Fruit fly (Drosophila melanogaster) Kc167 (cell line): ENCODE results near the gene HisCl1.

Experiments used
- Myc ChIP-seq: fragments of >200 bp; optimal IDR thresholded peaks from 2 replicates; lab custom pipeline; 2017; ENCODE audit warnings: missing external identifiers
- Sin3A ChIP-seq: fragments of >200 bp; optimal IDR thresholded peaks from 2 replicates; lab custom pipeline; 2018; ENCODE audit warnings: missing external identifiers
- h ChIP-seq: fragments of >200 bp; optimal IDR thresholded peaks from 3 replicates; lab custom pipeline; 2018; ENCODE audit warnings: missing external identifiers
- insv ChIP-seq: fragments of >200 bp; optimal IDR thresholded peaks from 3 replicates; lab custom pipeline; 2018; ENCODE audit warnings: missing external identifiers
- psq ChIP-seq: fragments of >200 bp; optimal IDR thresholded peaks from 2 replicates; lab custom pipeline; 2017; ENCODE audit warnings: missing external identifiers
- ttk ChIP-seq: sonication (Bioruptor generic); optimal IDR thresholded peaks from 2 replicates; lab custom pipeline; 2017; ENCODE audit warnings: missing external identifiers

The HisCl1 gene

dm6 chr3R:11776068-11776767 lies 10.8 kb upstream of the HisCl1 start:
- no peak for TF ChIP-seq psq (lab: Kevin White, UChicago)
- no peak for TF ChIP-seq Myc (lab: Kevin White, UChicago)
- TF ChIP-seq insv (lab: Kevin White, UChicago) = no peak

- TF ChIP-seq Sin3A = no peak
- TF ChIP-seq h = no peak
- no peak for TF ChIP-seq insv (lab: Kevin White, UChicago)
- no peak for TF ChIP-seq Myc (lab: Kevin White, UChicago)
- TF ChIP-seq ttk (lab: Kevin White, UChicago) = no peak
- no peak for TF ChIP-seq psq (lab: Kevin White, UChicago)
Observed at dm6 chr3R:11777058-11777457, 9.9 kb upstream of the HisCl1 start.

- TF ChIP-seq ttk (lab: Kevin White, UChicago) (no peak), insv (lab: Kevin White, UChicago) (no peak), h (no peak), psq (lab: Kevin White, UChicago) (no peak), Sin3A (no peak), Myc (lab: Kevin White, UChicago) (no peak)
Observed at dm6 chr3R:11778012-11778865, 8.7 kb upstream of the HisCl1 start.

- TF ChIP-seq h (no peak), ttk (lab: Kevin White, UChicago) (no peak), Sin3A (no peak), Myc (lab: Kevin White, UChicago) (no peak), insv (lab: Kevin White, UChicago) (no peak), psq (lab: Kevin White, UChicago) (no peak)
Observed at dm6 chr3R:11778879-11779278, 8.1 kb upstream of the HisCl1 start.

- TF ChIP-seq insv (lab: Kevin White, UChicago) = no peak
- no peak for TF ChIP-seq ttk (lab: Kevin White, UChicago)
- TF ChIP-seq psq (lab: Kevin White, UChicago) = no peak
- TF ChIP-seq h = no peak
- no peak for TF ChIP-seq Myc (lab: Kevin White, UChicago)
- no peak for TF ChIP-seq Sin3A
Observed at dm6 chr3R:11779357-11780018, 7.5 kb upstream of the HisCl1 start.

- TF ChIP-seq insv (lab: Kevin White, UChicago) = no peak
Observed at dm6 chr3R:11780181-11780688, 6.7 kb upstream of the HisCl1 start.

dm6 chr3R:11796780-11797179 lies 9.8 kb downstream of the HisCl1 start, which contains the start of gene Sbf:
TSS of gene Sbf (minus strand) at chr3R:11796948.
- TF ChIP-seq h (no peak), psq (lab: Kevin White, UChicago) (no peak), insv (lab: Kevin White, UChicago) (no peak), Sin3A (no peak), ttk (lab: Kevin White, UChicago) (no peak), Myc (lab: Kevin White, UChicago) (no peak)

dm6 chr3R:11805584-11805983 lies 18.6 kb downstream of the HisCl1 start:
- TF ChIP-seq ttk (lab: Kevin White, UChicago) (no peak), insv (lab: Kevin White, UChicago) (no peak), Sin3A (no peak), psq (lab: Kevin White, UChicago) (no peak), h (no peak), Myc (lab: Kevin White, UChicago) (no peak)

- no peak for TF ChIP-seq insv (lab: Kevin White, UChicago)
- TF ChIP-seq psq (lab: Kevin White, UChicago) = no peak
- no peak for TF ChIP-seq ttk (lab: Kevin White, UChicago)
- no peak for TF ChIP-seq Sin3A
- TF ChIP-seq h = no peak
- no peak for TF ChIP-seq Myc (lab: Kevin White, UChicago)
Observed at dm6 chr3R:11806753-11807152, 19.8 kb downstream of the HisCl1 start.

- TF ChIP-seq ttk (lab: Kevin White, UChicago) (no peak), psq (lab: Kevin White, UChicago) (no peak), Sin3A (no peak), insv (lab: Kevin White, UChicago) (no peak), Myc (lab: Kevin White, UChicago) (no peak), h (no peak)
Observed at dm6 chr3R:11807641-11808040, 20.7 kb downstream of the HisCl1 start.

dm6 chr3R:11809620-11810019 lies 22.6 kb downstream of the HisCl1 start:
- TF ChIP-seq Myc (lab: Kevin White, UChicago) = no peak
- no peak for TF ChIP-seq ttk (lab: Kevin White, UChicago)
- TF ChIP-seq insv (lab: Kevin White, UChicago) = no peak
- TF ChIP-seq psq (lab: Kevin White, UChicago) = no peak
- no peak for TF ChIP-seq h
- no peak for TF ChIP-seq Sin3A
